Fruit fly (Drosophila melanogaster) whole organism, embryonic: ENCODE measurements around the gene CG9497.

Experiments
- Atf3 ChIP-seq: fragments of 200-800 bp; sonication (Bioruptor generic); optimal IDR thresholded peaks from 3 replicates; lab custom pipeline; 2016; ENCODE audit warnings: missing biosample characterization, missing genetic modification characterization
- Bteb2 ChIP-seq: fragments of 200-800 bp; sonication (Bioruptor generic); optimal IDR thresholded peaks from 2 replicates; lab custom pipeline; 2016; ENCODE audit warnings: missing biosample characterization, missing genetic modification characterization
- C15 ChIP-seq: fragments of 200-800 bp; sonication (Bioruptor generic); IDR thresholded peaks from 3 replicates; pipeline ENCODE4 v1.3.6; 2022; ENCODE audit warnings: missing biosample characterization, missing genetic modification characterization
- CG10147 ChIP-seq: fragments of 200-800 bp; sonication (Bioruptor generic); optimal IDR thresholded peaks from 2 replicates; lab custom pipeline; 2019; ENCODE audit warnings: missing biosample characterization, mild to moderate bottlenecking, missing genetic modification characterization, moderate library complexity
- CG10366 ChIP-seq: fragments of 200-800 bp; sonication (Bioruptor generic); IDR thresholded peaks from 2 replicates; pipeline ENCODE4 v1.3.6; 2022; ENCODE audit warnings: missing biosample characterization, missing genetic modification characterization
- CG12104 ChIP-seq: fragments of 200-800 bp; sonication (Bioruptor generic); optimal IDR thresholded peaks from 3 replicates; lab custom pipeline; 2016; ENCODE audit warnings: missing biosample characterization, missing genetic modification characterization
- CG12299 ChIP-seq: fragments of 200-800 bp; sonication (Bioruptor generic); optimal IDR thresholded peaks from 2 replicates; lab custom pipeline; 2018; ENCODE audit warnings: missing biosample characterization, mild to moderate bottlenecking, missing genetic modification characterization
- CG15601 ChIP-seq: fragments of 200-800 bp; sonication (Bioruptor generic); optimal IDR thresholded peaks from 3 replicates; lab custom pipeline; 2019; ENCODE audit warnings: missing biosample characterization, mild to moderate bottlenecking, missing genetic modification characterization, moderate library complexity
- CG16779 ChIP-seq: fragments of 200-800 bp; sonication (Bioruptor generic); IDR thresholded peaks from 2 replicates; pipeline ENCODE4 v1.3.6; 2022; ENCODE audit warnings: missing biosample characterization, missing genetic modification characterization
- CG17568 ChIP-seq: fragments of 200-800 bp; sonication (Bioruptor generic); optimal IDR thresholded peaks from 2 replicates; lab custom pipeline; 2018; ENCODE audit warnings: missing biosample characterization, mild to moderate bottlenecking, missing genetic modification characterization, moderate library complexity
- CG2678 ChIP-seq: fragments of 200-800 bp; sonication (Bioruptor generic); optimal IDR thresholded peaks from 3 replicates; lab custom pipeline; 2019; ENCODE audit warnings: missing biosample characterization, mild to moderate bottlenecking, missing genetic modification characterization, moderate library complexity
- CG3726 ChIP-seq: fragments of 200-800 bp; sonication (Bioruptor generic); IDR thresholded peaks from 3 replicates; pipeline ENCODE4, ENCODE4 v1.3.6; 2022; ENCODE audit warnings: missing biosample characterization, missing genetic modification characterization
- CG4707 ChIP-seq: fragments of 200-800 bp; sonication (Bioruptor generic); optimal IDR thresholded peaks from 2 replicates; lab custom pipeline; 2018; ENCODE audit warnings: missing biosample characterization, mild to moderate bottlenecking, missing genetic modification characterization, moderate library complexity
- CG5245 ChIP-seq: fragments of 200-800 bp; sonication (Bioruptor generic); optimal IDR thresholded peaks from 3 replicates; lab custom pipeline; 2016; ENCODE audit warnings: missing biosample characterization, missing genetic modification characterization
- CG5953 ChIP-seq: fragments of 200-800 bp; sonication (Bioruptor generic); IDR thresholded peaks from 2 replicates; pipeline ENCODE4 v1.3.6; 2022; ENCODE audit warnings: missing biosample characterization, missing genetic modification characterization
- CG6175 ChIP-seq: fragments of 200-800 bp; sonication (Bioruptor generic); IDR thresholded peaks from 3 replicates; pipeline ENCODE4 v1.3.6; 2022; ENCODE audit warnings: missing biosample characterization, missing genetic modification characterization
- CG6813 ChIP-seq: fragments of 200-800 bp; sonication (Bioruptor generic); optimal IDR thresholded peaks from 2 replicates; lab custom pipeline; 2017; ENCODE audit warnings: missing biosample characterization, missing genetic modification characterization, mild to moderate bottlenecking, moderate library complexity, missing genetic modification reagents
- CG7556 ChIP-seq: fragments of 200-800 bp; sonication (Bioruptor generic); optimal IDR thresholded peaks from 2 replicates; lab custom pipeline; 2017; ENCODE audit warnings: missing biosample characterization, mild to moderate bottlenecking, missing genetic modification characterization
- CG7786 ChIP-seq: fragments of 200-800 bp; sonication (Bioruptor generic); optimal IDR thresholded peaks from 2 replicates; lab custom pipeline; 2016; ENCODE audit warnings: missing biosample characterization, missing genetic modification characterization
- CG9609 ChIP-seq: fragments of 200-800 bp; sonication (Bioruptor generic); optimal IDR thresholded peaks from 3 replicates; lab custom pipeline; 2016; ENCODE audit warnings: missing biosample characterization, missing genetic modification characterization
- D19B ChIP-seq: fragments of 200-800 bp; sonication (Bioruptor generic); optimal IDR thresholded peaks from 2 replicates; lab custom pipeline; 2017; ENCODE audit warnings: missing biosample characterization, mild to moderate bottlenecking, missing genetic modification characterization
- Deaf1 ChIP-seq: fragments of 200-800 bp; optimal IDR thresholded peaks from 3 replicates; lab custom pipeline; 2019; ENCODE audit warnings: missing biosample characterization, mild to moderate bottlenecking, missing genetic modification characterization, moderate library complexity
- Dfd ChIP-seq, 2 experiments: fragments of >200 bp; optimal IDR thresholded peaks; 2 replicates each; lab custom pipeline; 2017; ENCODE audit warnings: missing biosample characterization in 2 of 2, missing genetic modification characterization in 2 of 2
- Ets97D ChIP-seq: fragments of 200-800 bp; sonication (Bioruptor generic); optimal IDR thresholded peaks from 3 replicates; lab custom pipeline; 2016; ENCODE audit warnings: missing biosample characterization, missing genetic modification characterization
- Hr3 ChIP-seq: fragments of 200-800 bp; sonication (Bioruptor generic); optimal IDR thresholded peaks from 3 replicates; lab custom pipeline; 2016; ENCODE audit warnings: missing biosample characterization, missing genetic modification characterization
- MBD-R2 ChIP-seq: fragments of 200-800 bp; sonication (Bioruptor generic); IDR thresholded peaks from 2 replicates; pipeline ENCODE4 v1.3.6; 2022; ENCODE audit warnings: missing biosample characterization, missing genetic modification characterization
- MTF-1 ChIP-seq: fragments of 200-800 bp; sonication (Bioruptor generic); optimal IDR thresholded peaks from 2 replicates; lab custom pipeline; 2018; ENCODE audit warnings: missing biosample characterization, mild to moderate bottlenecking, missing genetic modification characterization, borderline replicate concordance
- NC2α ChIP-seq: fragments of 200-800 bp; sonication (Bioruptor generic); optimal IDR thresholded peaks from 2 replicates; lab custom pipeline; 2016; ENCODE audit warnings: missing biosample characterization, missing genetic modification characterization
- Sry-β ChIP-seq: fragments of 200-800 bp; sonication (Bioruptor generic); optimal IDR thresholded peaks from 2 replicates; lab custom pipeline; 2018; ENCODE audit warnings: missing biosample characterization, mild to moderate bottlenecking, missing genetic modification characterization, moderate library complexity
- Trl ChIP-seq, 3 experiments: fragments of >200 bp in 2 of 3; fragments of 200-800 bp in 1 of 3; sonication (Bioruptor generic) in 1 of 3; optimal IDR thresholded peaks; 2 replicates in 1 of 3; 3 replicates in 2 of 3; lab custom pipeline; 2016 to 2017; ENCODE audit warnings: missing biosample characterization in 1 of 3, missing genetic modification characterization in 1 of 3
- Xbp1 ChIP-seq: fragments of 200-800 bp; sonication (Bioruptor generic); optimal IDR thresholded peaks from 3 replicates; lab custom pipeline; 2016; ENCODE audit warnings: missing biosample characterization, mild to moderate bottlenecking, missing genetic modification characterization
- ap ChIP-seq: fragments of 200-800 bp; sonication (Bioruptor generic); IDR thresholded peaks from 2 replicates; pipeline ENCODE4 v1.3.6; 2022; ENCODE audit warnings: missing biosample characterization, missing genetic modification characterization
- ase ChIP-seq: fragments of 200-800 bp; sonication (Bioruptor generic); IDR thresholded peaks from 3 replicates; pipeline ENCODE4 v1.3.6; 2022; ENCODE audit warnings: missing biosample characterization, missing genetic modification characterization
- da ChIP-seq: fragments of 200-800 bp; sonication (Bioruptor generic); optimal IDR thresholded peaks from 2 replicates; lab custom pipeline; 2016; ENCODE audit warnings: missing biosample characterization, missing genetic modification characterization
- dpn ChIP-seq, 2 experiments: fragments of 200-800 bp; sonication (Bioruptor generic); optimal IDR thresholded peaks; 3 replicates each; lab custom pipeline; 2016; ENCODE audit warnings: missing biosample characterization in 2 of 2, missing genetic modification characterization in 2 of 2
- dysf ChIP-seq: fragments of 200-800 bp; sonication (Bioruptor generic); IDR thresholded peaks from 3 replicates; pipeline ENCODE4 v1.3.6; 2022; ENCODE audit warnings: missing biosample characterization, missing genetic modification characterization
- gcm2 ChIP-seq: fragments of 200-800 bp; sonication (Bioruptor generic); optimal IDR thresholded peaks from 2 replicates; lab custom pipeline; 2016; ENCODE audit warnings: missing biosample characterization, missing genetic modification characterization
- gt ChIP-seq: fragments of 200-800 bp; sonication (Bioruptor generic); IDR thresholded peaks from 2 replicates; pipeline ENCODE4 v1.3.6; 2022; ENCODE audit warnings: missing biosample characterization, missing genetic modification characterization
- kah ChIP-seq: fragments of 200-800 bp; sonication (Bioruptor generic); optimal IDR thresholded peaks from 2 replicates; lab custom pipeline; 2018; ENCODE audit warnings: missing biosample characterization, mild to moderate bottlenecking, missing genetic modification characterization
- kni ChIP-seq: fragments of 200-800 bp; sonication (Bioruptor generic); optimal IDR thresholded peaks from 3 replicates; lab custom pipeline; 2017; ENCODE audit warnings: mild to moderate bottlenecking, missing biosample characterization, missing genetic modification reagents, missing genetic modification characterization
- maf-S ChIP-seq: fragments of 200-800 bp; sonication (Bioruptor generic); optimal IDR thresholded peaks from 2 replicates; lab custom pipeline; 2016; ENCODE audit warnings: missing biosample characterization, missing genetic modification characterization
- onecut ChIP-seq: fragments of 200-800 bp; sonication (Bioruptor generic); IDR thresholded peaks from 2 replicates; pipeline ENCODE4 v1.3.6; 2022; ENCODE audit warnings: missing biosample characterization, missing genetic modification characterization
- pb ChIP-seq: fragments of 200-800 bp; sonication (Bioruptor generic); optimal IDR thresholded peaks from 3 replicates; lab custom pipeline; 2016; ENCODE audit warnings: missing biosample characterization, missing genetic modification characterization
- peb ChIP-seq: fragments of 200-800 bp; sonication (Bioruptor generic); IDR thresholded peaks from 2 replicates; pipeline ENCODE4 v1.3.6; 2022; ENCODE audit warnings: missing biosample characterization, missing genetic modification characterization
- pfk ChIP-seq: fragments of 200-800 bp; sonication (Bioruptor generic); optimal IDR thresholded peaks from 2 replicates; lab custom pipeline; 2018; ENCODE audit warnings: missing biosample characterization, mild to moderate bottlenecking, missing genetic modification characterization, moderate library complexity
- ro ChIP-seq: fragments of 200-800 bp; sonication (Bioruptor generic); IDR thresholded peaks from 2 replicates; pipeline ENCODE4 v1.3.6; 2022; ENCODE audit warnings: missing biosample characterization, missing genetic modification characterization
- sens ChIP-seq: fragments of 200-800 bp; sonication (Bioruptor generic); peaks from one replicate; lab custom pipeline; 2016; ENCODE audit warnings: missing biosample characterization, missing genetic modification characterization
- tgo ChIP-seq: fragments of 200-800 bp; sonication (Bioruptor generic); IDR thresholded peaks from 3 replicates; pipeline ENCODE4 v1.3.6; 2022; ENCODE audit warnings: missing biosample characterization, missing genetic modification characterization
- trh ChIP-seq: fragments of 200-800 bp; sonication (Bioruptor generic); optimal IDR thresholded peaks from 2 replicates; lab custom pipeline; 2016; ENCODE audit warnings: missing biosample characterization, missing genetic modification characterization
- zen ChIP-seq: fragments of 200-800 bp; sonication (Bioruptor generic); optimal IDR thresholded peaks from 3 replicates; lab custom pipeline; 2018; ENCODE audit warnings: missing biosample characterization, mild to moderate bottlenecking, missing genetic modification characterization, moderate library complexity
- zfh1 ChIP-seq: fragments of 200-800 bp; sonication (Bioruptor generic); IDR thresholded peaks from 3 replicates; pipeline ENCODE4 v1.3.6; 2022; ENCODE audit warnings: missing biosample characterization, missing genetic modification characterization

The CG9497 gene

DNA sequence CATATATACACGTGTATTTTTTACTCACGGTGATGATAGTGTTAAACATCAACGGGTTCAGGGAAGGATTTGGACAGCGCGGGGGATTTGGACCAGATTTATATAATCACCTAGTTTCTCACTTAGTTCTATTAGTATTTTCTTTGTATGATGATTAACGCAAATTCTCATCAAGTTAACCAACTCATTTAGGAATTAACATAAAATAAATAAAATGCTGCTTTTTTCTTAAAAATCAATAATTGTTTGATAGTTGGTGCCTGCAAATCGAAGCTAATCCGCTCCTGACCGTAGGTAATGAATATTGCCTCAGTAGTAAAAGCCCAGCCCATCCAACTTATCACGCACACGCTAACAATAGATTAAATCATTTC is 3.6 kb upstream of the CG9497 start (continued):
- TF ChIP-seq trh (peak; percentile 41), NC2α (peak; percentile 27), CG6813 (GFP tag; lab: Kevin White, UChicago) (peak; percentile 69), CG12299 (tag; lab: Kevin White, UChicago) (peak; percentile 87), Atf3 (GFP tag; lab: Kevin White, UChicago) (peak; percentile 56), CG5953 (GFP tag; lab: Robert Waterston, UW) (peak; percentile 35), pfk (GFP tag; lab: Kevin White, UChicago) (no peak), CG15601 (tag; lab: Kevin White, UChicago) (peak; percentile 46), MBD-R2 (peak; percentile 50; the same call in 1 of the 2 replicates), Sry-β (no peak), D19B (peak; percentile 79), sens (peak; percentile 94), CG7786 (GFP tag; lab: Kevin White, UChicago) (peak; percentile 79), CG10147 (GFP tag; lab: Kevin White, UChicago) (peak; percentile 84), Ets97D (GFP tag; lab: Kevin White, UChicago) (peak; percentile 29), Xbp1 (GFP tag; lab: Kevin White, UChicago) (peak; percentile 72), kni (GFP tag; lab: Kevin White, UChicago) (peak; percentile 16), CG4707 (no peak), gcm2 (no peak), ase (GFP tag; lab: Robert Waterston, UW) (peak; percentile 55; the same call in 2 of the 3 replicates), ap (GFP tag; lab: Robert Waterston, UW) (peak; percentile 53), Deaf1 (tag; lab: Kevin White, UChicago) (peak; percentile 66), da (GFP tag; lab: Kevin White, UChicago) (peak; percentile 38), pb (GFP tag; lab: Kevin White, UChicago) (peak; percentile 54), CG9609 (peak; percentile 51), onecut (peak; percentile 42), MTF-1 (peak; percentile 8), Dfd (GFP tag; optimal IDR thresholded peaks at IDR 0.05; lab: Kevin White, UChicago) (no peak), peb (peak; percentile 83), zfh1 (GFP tag; lab: Robert Waterston, UW) (0 out of 3 replicates have a peak, but pooled peaks have one; percentile 47), CG3726 (peak; percentile 78; the same call in 2 of the 3 replicates), zen (tag; lab: Kevin White, UChicago) (peak; percentile 52), maf-S (peak; percentile 70), CG2678 (tag; lab: Kevin White, UChicago) (peak; percentile 96), Trl (optimal IDR thresholded peaks at IDR 0.05; lab: Kevin White, UChicago) (no peak), Trl (GFP tag; optimal IDR thresholded peaks at IDR 0.05; lab: Kevin White, UChicago) (peak; percentile 69), Bteb2 (GFP tag; lab: Kevin White, UChicago) (peak; percentile 80), CG16779 (GFP tag; lab: Robert Waterston, UW) (peak; percentile 55; the same call in 1 of the 2 replicates), gt (GFP tag; lab: Robert Waterston, UW) (peak; percentile 38; the same call in 1 of the 2 replicates), kah (GFP tag; lab: Kevin White, UChicago) (peak; percentile 33), dpn (GFP tag; optimal IDR thresholded peaks at IDR 0.05; lab: Kevin White, UChicago) (peak; percentile 83 to 88), CG7556 (GFP tag; lab: Kevin White, UChicago) (peak; percentile 77), CG17568 (GFP tag; lab: Kevin White, UChicago) (no peak), C15 (GFP tag; lab: Robert Waterston, UW) (peak; percentile 65; the same call in 1 of the 3 replicates), ro (GFP tag; lab: Robert Waterston, UW) (peak; percentile 58; the same call in 1 of the 2 replicates), CG6175 (GFP tag; lab: Robert Waterston, UW) (peak; percentile 57; the same call in 2 of the 3 replicates), tgo (GFP tag; lab: Robert Waterston, UW) (peak; percentile 88), CG5245 (GFP tag; lab: Kevin White, UChicago) (peak; percentile 67), Hr3 (GFP tag; lab: Kevin White, UChicago) (peak; percentile 75), dysf (peak; percentile 94), CG10366 (peak; percentile 81), CG12104 (peak; percentile 73)
